Fruit fly (Drosophila melanogaster): ENCODE data around the gene Spn77Bc.
A peak's percentile ranks its signal among the peaks of the same experiment; 100 is the strongest.

DNA sequence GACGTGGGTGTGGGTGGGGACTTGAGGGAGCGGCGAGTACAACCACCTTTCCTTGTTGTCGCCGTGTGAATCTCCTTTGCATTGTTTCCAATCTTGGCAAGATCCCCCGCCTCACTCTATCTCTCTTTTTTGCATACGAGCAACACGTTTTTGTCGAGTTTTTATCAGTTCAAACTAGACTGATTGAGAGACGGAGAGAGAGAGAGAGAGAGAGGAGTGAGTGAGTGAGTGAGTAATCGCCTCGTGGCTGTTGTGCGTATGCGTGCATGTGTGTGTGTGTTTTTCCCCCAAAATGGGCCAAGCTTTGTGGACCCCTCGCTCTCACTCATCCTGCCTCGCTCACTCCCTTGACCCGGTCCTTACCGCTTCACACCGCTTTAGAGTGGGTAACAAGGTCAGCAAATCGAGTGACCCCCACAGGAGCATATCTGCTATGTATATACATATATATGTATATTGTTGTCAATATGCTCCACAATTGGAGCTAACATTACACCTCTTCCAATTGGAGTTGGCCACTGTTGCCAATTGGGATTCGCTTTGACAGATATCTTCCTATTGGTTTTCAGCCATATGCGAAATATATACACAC is 7.0 kb downstream of the Spn77Bc start:
- no peak for TF ChIP-seq CG14655 (GFP tag; optimal IDR thresholded peaks at IDR 0.05)
- TF ChIP-seq CG10348 (GFP tag; IDR thresholded peaks at IDR 0.05), result no peak
- no peak for TF ChIP-seq Snoo (tag; optimal IDR thresholded peaks at IDR 0.05)
- peak; percentile 95 for TF ChIP-seq EcR (GFP tag; optimal IDR thresholded peaks at IDR 0.05)
- TF ChIP-seq CG32121 (GFP tag; IDR thresholded peaks at IDR 0.05), result 0 out of 2 replicates have a peak, but pooled peaks have one; percentile 29
- TF ChIP-seq CG17806 (tag; optimal IDR thresholded peaks at IDR 0.05), result no peak
- no peak for TF ChIP-seq rn (GFP tag; IDR thresholded peaks at IDR 0.05)
- TF ChIP-seq CG8301 (tag; optimal IDR thresholded peaks at IDR 0.05), result no peak
- no peak for TF ChIP-seq CG9948 (tag; optimal IDR thresholded peaks at IDR 0.05)
- 0 out of 3 replicates have a peak, but pooled peaks have one; percentile 39 for TF ChIP-seq CG4496 (GFP tag; IDR thresholded peaks at IDR 0.05)

All from whole organism, pupa.